Worm (Caenorhabditis elegans): ENCODE results near the gene str-190.

- TF ChIP-seq nhr-67 (tag; optimal IDR thresholded peaks at IDR 0.05): no peak
- TF ChIP-seq lin-39 (tag; optimal IDR thresholded peaks at IDR 0.05): no peak
- TF ChIP-seq nfya-1 (tag; optimal IDR thresholded peaks at IDR 0.05; ENCODE audit: insufficient read depth): no peak
- TF ChIP-seq lsy-12 (tag; optimal IDR thresholded peaks at IDR 0.05): no peak
These were observed 24.1 kb downstream of the str-190 start, which contains the start of gene try-8 for ce11 chrV:7454236-7454635.

All from whole organism, L3 larva.